Fruit fly (Drosophila melanogaster) Kc167 (cell line): Measurements from ENCODE around the gene haf.

Experiments used
- Sin3A ChIP-seq: fragments of >200 bp; optimal IDR thresholded peaks from 2 replicates; lab custom pipeline; 2018; ENCODE audit warnings: missing external identifiers
- h ChIP-seq: fragments of >200 bp; optimal IDR thresholded peaks from 3 replicates; lab custom pipeline; 2018; ENCODE audit warnings: missing external identifiers
- insv ChIP-seq: fragments of >200 bp; optimal IDR thresholded peaks from 3 replicates; lab custom pipeline; 2018; ENCODE audit warnings: missing external identifiers
- psq ChIP-seq: fragments of >200 bp; optimal IDR thresholded peaks from 2 replicates; lab custom pipeline; 2017; ENCODE audit warnings: missing external identifiers

- TF ChIP-seq Sin3A (lab: Kevin White, UChicago): no peak
- no peak for TF ChIP-seq h (lab: Kevin White, UChicago)
- no peak for TF ChIP-seq insv (lab: Kevin White, UChicago)
- no peak for TF ChIP-seq psq (lab: Kevin White, UChicago)
Observed at dm6 chr2L:1628502-1628864, 73.6 kb downstream of the haf start.
